Worm (Caenorhabditis elegans): Measurements from ENCODE around the gene fipr-12.
A peak's percentile ranks its signal among the peaks of the same experiment; 100 is the strongest.

fipr-12 gene

DNA sequence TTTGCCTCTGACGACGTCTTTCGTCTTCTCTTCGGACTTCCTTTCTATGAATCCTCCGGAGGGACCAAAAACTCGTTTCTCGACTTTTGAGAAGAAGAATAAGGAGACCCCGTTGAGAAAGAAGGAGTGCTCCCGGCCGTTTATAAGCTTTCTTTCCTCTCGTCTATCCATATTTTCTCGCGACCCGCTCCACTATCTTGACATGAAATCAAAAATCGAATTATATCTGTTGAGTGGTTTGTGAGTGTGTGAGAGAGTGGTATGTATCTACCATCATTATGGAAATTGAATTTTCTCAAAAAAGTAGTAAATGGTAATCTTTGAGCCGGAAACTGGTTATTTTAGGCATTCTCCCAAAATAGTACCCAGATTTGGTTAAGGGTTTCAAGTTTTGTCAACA, 32.0 kb upstream of the fipr-12 start:
- TF ChIP-seq ama-1 (optimal IDR thresholded peaks at IDR 0.05): no peak
- TF ChIP-seq elt-1 (tag; optimal IDR thresholded peaks at IDR 0.05): peak; percentile 57

DNA sequence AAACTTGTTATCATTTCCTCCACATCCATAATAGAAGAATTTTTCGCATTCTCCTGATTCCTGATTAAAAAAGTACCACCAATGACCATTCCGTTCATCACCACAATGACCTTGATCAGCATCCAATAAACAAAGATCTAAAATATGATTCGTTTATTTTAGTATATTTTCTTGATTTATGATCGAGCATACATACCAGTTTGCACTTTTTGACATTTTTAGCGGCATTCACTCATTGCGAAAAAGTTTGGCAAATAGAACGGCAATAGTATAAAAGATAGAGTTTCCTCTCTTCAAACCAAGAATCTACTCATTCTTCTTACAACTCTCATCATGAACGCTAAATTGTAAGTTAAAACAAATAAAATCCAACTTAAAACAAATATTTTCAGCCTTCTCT, 29.3 kb upstream of the fipr-12 start, which contains the start of gene fipr-10:
Gene fipr-10, plus strand, starts transcription at position 301 of the 400 bp plus-strand sequence.
- no peak for TF ChIP-seq fos-1 (tag; optimal IDR thresholded peaks at IDR 0.05)

DNA sequence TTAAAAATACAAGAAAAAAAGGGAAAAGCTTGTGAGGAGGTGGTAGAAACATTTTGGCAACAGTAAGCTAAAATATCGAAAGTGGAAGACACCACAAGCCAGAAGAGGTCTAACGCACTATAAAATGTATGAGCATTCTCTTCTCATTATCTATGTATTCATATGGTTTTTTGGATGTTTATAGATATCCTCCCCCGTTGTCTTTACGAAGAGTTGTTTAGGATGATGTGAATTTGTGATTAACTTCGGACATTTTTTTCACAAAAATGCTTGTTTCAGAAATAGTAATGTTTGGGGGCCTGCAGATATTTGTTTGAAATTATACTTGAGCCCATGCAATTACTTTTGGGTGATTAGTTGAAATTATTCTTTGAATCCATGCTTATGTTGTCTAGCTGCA, 28.1 kb upstream of the fipr-12 start, which contains the start of gene mec-9:
Gene mec-9, minus strand, starts transcription at position 101 of the 400 bp plus-strand sequence.
- TF ChIP-seq ceh-9 (tag; optimal IDR thresholded peaks at IDR 0.05): no peak
- no peak for TF ChIP-seq unc-62 (GFP tag; optimal IDR thresholded peaks at IDR 0.05)
- TF ChIP-seq eor-1 (tag; optimal IDR thresholded peaks at IDR 0.05): no peak

DNA sequence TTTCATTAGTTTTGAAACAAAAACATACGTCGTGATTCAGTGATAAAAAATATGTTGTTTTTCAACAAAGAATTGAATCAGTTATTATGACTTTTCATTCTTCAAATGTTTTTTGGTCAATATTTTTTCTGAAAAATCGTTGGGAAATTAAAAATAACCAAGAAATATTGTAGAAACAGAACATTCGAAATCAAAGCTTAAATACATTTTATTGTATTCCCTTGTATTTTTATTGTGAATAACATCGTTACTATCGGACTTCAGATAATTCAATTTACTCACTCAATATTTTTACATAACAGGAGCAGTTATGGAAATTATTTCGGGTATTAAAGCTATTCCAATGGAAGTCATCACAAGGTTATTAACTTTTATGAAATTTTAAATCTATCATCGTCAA, 26.5 kb upstream of the fipr-12 start, which contains the start of gene C50H2.4:
Gene C50H2.4, plus strand, starts transcription at position 301 of the 400 bp plus-strand sequence.
- no peak for TF ChIP-seq ztf-4 (tag; optimal IDR thresholded peaks at IDR 0.05)
- no peak for TF ChIP-seq nhr-77 (tag; optimal IDR thresholded peaks at IDR 0.05)
- TF ChIP-seq nhr-23 (tag; optimal IDR thresholded peaks at IDR 0.05): no peak
- TF ChIP-seq egl-27 (tag; optimal IDR thresholded peaks at IDR 0.05): no peak
- TF ChIP-seq nhr-43 (tag; optimal IDR thresholded peaks at IDR 0.05; ENCODE audit: poor library complexity, severe bottlenecking): no peak
- no peak for TF ChIP-seq aly-2 (tag; optimal IDR thresholded peaks at IDR 0.05)

DNA sequence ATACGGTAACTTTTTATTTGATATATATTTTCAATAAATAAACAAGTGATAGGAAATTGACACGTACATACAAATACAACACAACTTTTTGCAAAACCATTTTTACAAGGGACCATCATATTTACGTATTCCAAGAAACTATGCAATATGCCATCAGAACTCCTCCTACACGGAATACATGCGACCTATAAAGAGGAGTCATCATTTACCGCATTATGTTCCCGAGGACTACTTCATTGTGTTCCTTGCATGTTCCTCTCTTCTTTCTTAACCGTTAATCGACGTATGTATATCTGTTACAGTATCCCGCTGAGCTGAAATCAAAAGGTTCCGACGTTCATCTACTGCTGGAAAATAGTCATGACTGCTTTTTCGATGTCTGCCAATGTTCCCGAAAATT, 24.7 kb upstream of the fipr-12 start, which contains the start of gene C50H2.5:
Gene C50H2.5, plus strand, starts transcription at position 301 of the 400 bp plus-strand sequence.
- TF ChIP-seq elt-2 (tag; optimal IDR thresholded peaks at IDR 0.05) (no peak), pqm-1 (tag; optimal IDR thresholded peaks at IDR 0.05) (no peak), mml-1 (tag; optimal IDR thresholded peaks at IDR 0.05) (no peak), pha-4 (tag; optimal IDR thresholded peaks at IDR 0.05) (no peak), aly-2 (tag; optimal IDR thresholded peaks at IDR 0.05) (no peak)

DNA sequence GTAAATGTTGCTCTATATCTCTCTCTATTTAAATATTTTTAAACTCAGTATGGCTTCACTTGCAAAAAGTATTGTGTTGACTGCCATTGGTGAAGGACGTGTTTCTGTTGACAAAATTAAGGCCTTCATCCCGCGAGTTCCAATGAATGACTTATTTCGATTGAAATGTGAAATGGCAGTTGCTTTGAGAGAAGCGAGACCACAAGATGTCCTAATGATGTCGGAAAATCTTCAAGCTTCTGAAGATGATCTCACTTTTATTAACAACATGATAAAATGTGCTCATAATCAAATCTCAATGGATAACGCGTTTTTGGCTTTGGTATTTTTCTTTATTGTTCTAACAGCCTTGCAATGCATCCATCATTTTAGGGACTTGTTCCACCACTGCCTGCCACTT, 21.9 kb upstream of the fipr-12 start, which contains the start of gene ceh-75:
Gene ceh-75, plus strand, starts transcription at position 50 of the 400 bp plus-strand sequence.
- TF ChIP-seq skn-1 (tag; optimal IDR thresholded peaks at IDR 0.05) (no peak), nhr-237 (tag; optimal IDR thresholded peaks at IDR 0.05) (no peak), lin-15B (tag; optimal IDR thresholded peaks at IDR 0.05) (no peak)

DNA sequence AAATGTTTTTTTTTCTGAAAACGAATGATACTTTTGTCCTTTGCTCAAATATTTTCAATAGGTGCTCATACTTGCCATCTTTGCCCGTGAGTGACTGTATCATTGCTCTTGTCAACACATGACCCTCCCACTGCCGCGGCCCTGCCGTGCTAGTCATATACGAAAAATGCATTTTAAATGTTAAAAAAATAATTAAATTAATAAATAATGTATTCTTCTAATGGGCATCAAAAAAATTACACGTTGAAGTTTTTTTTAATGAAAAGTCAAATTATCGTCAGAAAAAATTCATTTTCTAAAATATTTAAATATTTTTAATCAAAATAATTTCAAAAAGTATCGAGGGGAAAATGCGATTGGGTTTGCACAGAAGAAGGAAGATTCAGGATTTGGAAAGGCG, 20.7 kb upstream of the fipr-12 start, which contains the start of gene C50H2.7:
Gene C50H2.7, plus strand, starts transcription at position 301 of the 400 bp plus-strand sequence.
- TF ChIP-seq egl-27 (tag; optimal IDR thresholded peaks at IDR 0.05): no peak
- TF ChIP-seq ZK546.5 (tag; optimal IDR thresholded peaks at IDR 0.05): no peak

DNA sequence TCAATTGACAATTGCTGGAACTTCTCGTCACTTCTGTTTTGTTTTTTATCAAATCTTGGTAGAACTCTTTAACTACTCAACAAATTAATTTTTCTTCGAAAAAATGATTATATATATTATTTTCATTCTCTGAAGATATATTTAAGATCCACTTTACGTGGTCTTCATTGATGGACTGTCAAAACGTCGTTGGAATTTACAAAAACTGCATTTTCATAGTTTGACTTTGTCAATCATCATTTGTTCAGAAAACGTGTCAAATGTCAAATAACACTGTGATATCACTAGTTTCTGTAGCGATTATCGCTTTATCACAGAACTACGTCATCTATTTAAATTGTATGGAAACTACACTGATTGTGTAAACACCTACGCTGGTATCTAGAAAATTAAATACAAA, 18.8 kb upstream of the fipr-12 start:
- TF ChIP-seq snpc-4 (tag; optimal IDR thresholded peaks at IDR 0.05) (no peak), pqm-1 (tag; optimal IDR thresholded peaks at IDR 0.05) (peak; percentile 25), fkh-10 (GFP tag; optimal IDR thresholded peaks at IDR 0.05) (no peak), elt-3 (tag; optimal IDR thresholded peaks at IDR 0.05) (no peak), ceh-9 (tag; optimal IDR thresholded peaks at IDR 0.05) (no peak), jun-1 (tag; optimal IDR thresholded peaks at IDR 0.05) (no peak), mdl-1 (tag; optimal IDR thresholded peaks at IDR 0.05) (no peak), egl-27 (tag; optimal IDR thresholded peaks at IDR 0.05) (no peak), R02D3.7 (tag; optimal IDR thresholded peaks at IDR 0.05) (no peak), skn-1 (tag; optimal IDR thresholded peaks at IDR 0.05) (no peak), elt-2 (tag; optimal IDR thresholded peaks at IDR 0.05) (peak; percentile 41)

DNA sequence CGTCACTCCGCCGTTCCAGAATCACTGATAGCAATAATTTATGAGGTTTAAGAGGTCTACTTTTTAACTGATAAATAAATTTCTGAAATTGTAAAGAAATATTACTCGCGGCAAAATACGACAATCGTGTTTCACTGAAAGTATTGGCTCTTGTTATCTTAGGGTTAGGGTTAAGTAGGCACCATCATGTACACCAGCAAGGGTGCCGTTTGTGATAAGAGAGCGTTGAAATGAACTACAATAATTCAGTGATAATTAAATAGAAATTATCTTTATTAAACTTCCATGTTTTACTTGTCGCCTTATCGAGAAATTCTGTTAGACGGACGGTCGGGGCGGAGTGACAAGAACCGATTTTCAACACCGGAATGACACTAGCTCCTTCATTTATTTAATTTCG, 17.5 kb upstream of the fipr-12 start:
- TF ChIP-seq elt-2 (tag; optimal IDR thresholded peaks at IDR 0.05) (peak; percentile 97), pha-4 (tag; optimal IDR thresholded peaks at IDR 0.05) (peak; percentile 4), egl-27 (tag; optimal IDR thresholded peaks at IDR 0.05) (no peak), eor-1 (tag; optimal IDR thresholded peaks at IDR 0.05) (no peak), R02D3.7 (tag; optimal IDR thresholded peaks at IDR 0.05) (no peak), pqm-1 (tag; optimal IDR thresholded peaks at IDR 0.05) (peak; percentile 76), jun-1 (tag; optimal IDR thresholded peaks at IDR 0.05) (peak; percentile 64), ceh-9 (tag; optimal IDR thresholded peaks at IDR 0.05) (no peak), hmg-11 (tag; optimal IDR thresholded peaks at IDR 0.05) (no peak), nhr-76 (tag; optimal IDR thresholded peaks at IDR 0.05) (no peak), aly-2 (tag; optimal IDR thresholded peaks at IDR 0.05) (no peak), nhr-67 (tag; optimal IDR thresholded peaks at IDR 0.05) (no peak)
